Fruit fly (Drosophila melanogaster) Kc167 (cell line): ENCODE data around the gene CG31093.

ENCODE experiments used
- psq ChIP-seq: fragments of >200 bp; optimal IDR thresholded peaks from 2 replicates; lab custom pipeline; 2017; ENCODE audit warnings: missing external identifiers
- ttk ChIP-seq: sonication (Bioruptor generic); optimal IDR thresholded peaks from 2 replicates; lab custom pipeline; 2017; ENCODE audit warnings: missing external identifiers

DNA sequence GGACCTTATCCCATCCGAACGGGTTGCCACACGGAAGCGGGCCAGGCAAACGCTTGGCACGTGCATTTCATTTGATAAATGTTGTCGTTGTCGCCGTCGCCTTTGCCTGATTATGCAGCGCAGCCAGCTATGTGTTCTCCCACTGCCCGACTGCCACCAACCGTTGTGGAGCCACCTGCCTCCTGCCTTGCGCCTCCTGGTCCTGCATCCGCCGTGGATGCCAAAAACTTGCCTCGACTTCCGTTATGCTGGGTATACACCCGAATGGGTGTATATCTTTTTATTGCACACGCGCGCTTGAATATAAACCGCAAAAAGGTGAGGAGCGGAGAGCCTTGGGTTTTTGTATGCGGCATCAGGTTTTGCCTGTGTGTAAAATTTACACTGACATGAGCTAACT is 1.5 kb upstream of the CG31093 start:
- TF ChIP-seq ttk (lab: Kevin White, UChicago) (no peak), psq (lab: Kevin White, UChicago) (no peak)
